Worm (Caenorhabditis elegans): ENCODE results near the gene C17E7.4.

The C17E7.4 gene

ce11 chrV:3900102-3900501, 7.4 kb downstream of the C17E7.4 start, which contains the start of gene irld-22:
Gene irld-22, minus strand, starts transcription at chrV:3900202.
- TF ChIP-seq egl-5 (tag; optimal IDR thresholded peaks at IDR 0.05), result no peak
- TF ChIP-seq nhr-67 (tag; optimal IDR thresholded peaks at IDR 0.05), result no peak
- TF ChIP-seq sea-2 (GFP tag; optimal IDR thresholded peaks at IDR 0.05), result no peak
- no peak for TF ChIP-seq lin-15B (tag; optimal IDR thresholded peaks at IDR 0.05)
- no peak for TF ChIP-seq nhr-25 (tag; optimal IDR thresholded peaks at IDR 0.05)
- TF ChIP-seq pha-4 (tag; optimal IDR thresholded peaks at IDR 0.05), result no peak
- no peak for TF ChIP-seq ceh-16 (tag; optimal IDR thresholded peaks at IDR 0.05)
- TF ChIP-seq unc-62 (GFP tag; optimal IDR thresholded peaks at IDR 0.05), result no peak
- TF ChIP-seq zag-1 (tag; optimal IDR thresholded peaks at IDR 0.05), result no peak
- no peak for TF ChIP-seq nhr-76 (tag; optimal IDR thresholded peaks at IDR 0.05)
- no peak for TF ChIP-seq lsy-12 (tag; optimal IDR thresholded peaks at IDR 0.05)
- TF ChIP-seq ceh-82 (tag; optimal IDR thresholded peaks at IDR 0.05), result no peak
- no peak for TF ChIP-seq snpc-4 (tag; optimal IDR thresholded peaks at IDR 0.05)
- TF ChIP-seq mdl-1 (tag; optimal IDR thresholded peaks at IDR 0.05), result no peak
- TF ChIP-seq nhr-12 (tag; optimal IDR thresholded peaks at IDR 0.05), result no peak
- no peak for TF ChIP-seq ztf-4 (tag; optimal IDR thresholded peaks at IDR 0.05)
- no peak for TF ChIP-seq daf-12 (tag; optimal IDR thresholded peaks at IDR 0.05)
- no peak for TF ChIP-seq hmg-11 (tag; optimal IDR thresholded peaks at IDR 0.05)
- TF ChIP-seq elt-3 (tag; optimal IDR thresholded peaks at IDR 0.05), result no peak
- TF ChIP-seq nhr-77 (tag; optimal IDR thresholded peaks at IDR 0.05), result no peak

- TF ChIP-seq zag-1 (tag; optimal IDR thresholded peaks at IDR 0.05), result no peak
- no peak for TF ChIP-seq nhr-23 (tag; optimal IDR thresholded peaks at IDR 0.05)
- TF ChIP-seq nhr-43 (tag; optimal IDR thresholded peaks at IDR 0.05; ENCODE audit: poor library complexity, severe bottlenecking), result no peak
Observed at ce11 chrV:3902458-3903157, 10.0 kb downstream of the C17E7.4 start, which contains the start of the genes str-229 and srh-190. Gene str-229, minus strand, starts transcription at chrV:3902558. Gene srh-190, plus strand, starts transcription at chrV:3903107.

- TF ChIP-seq unc-62 (GFP tag; optimal IDR thresholded peaks at IDR 0.05) (no peak), fkh-10 (GFP tag; optimal IDR thresholded peaks at IDR 0.05) (no peak), tbx-2 (tag; optimal IDR thresholded peaks at IDR 0.05) (no peak), ZK546.5 (tag; optimal IDR thresholded peaks at IDR 0.05) (no peak), nhr-28 (tag; optimal IDR thresholded peaks at IDR 0.05) (no peak), elt-2 (tag; optimal IDR thresholded peaks at IDR 0.05) (no peak), eor-1 (tag; optimal IDR thresholded peaks at IDR 0.05) (no peak), elt-1 (tag; optimal IDR thresholded peaks at IDR 0.05) (no peak), nhr-25 (tag; optimal IDR thresholded peaks at IDR 0.05) (no peak), R02D3.7 (tag; optimal IDR thresholded peaks at IDR 0.05) (no peak), fkh-2 (tag; optimal IDR thresholded peaks at IDR 0.05) (no peak)
Observed at ce11 chrV:3903424-3903823, 10.8 kb downstream of the C17E7.4 start.

- no peak for TF ChIP-seq nfya-1 (tag; optimal IDR thresholded peaks at IDR 0.05; ENCODE audit: insufficient read depth)
- TF ChIP-seq R02D3.7 (tag; optimal IDR thresholded peaks at IDR 0.05), result no peak
- no peak for TF ChIP-seq lsy-12 (tag; optimal IDR thresholded peaks at IDR 0.05)
- no peak for TF ChIP-seq lin-15B (tag; optimal IDR thresholded peaks at IDR 0.05)
- TF ChIP-seq elt-1 (tag; optimal IDR thresholded peaks at IDR 0.05), result no peak
- no peak for TF ChIP-seq tbx-2 (tag; optimal IDR thresholded peaks at IDR 0.05)
- no peak for TF ChIP-seq unc-39 (tag; optimal IDR thresholded peaks at IDR 0.05)
- TF ChIP-seq ztf-11 (tag; optimal IDR thresholded peaks at IDR 0.05), result no peak
- no peak for TF ChIP-seq hmg-11 (tag; optimal IDR thresholded peaks at IDR 0.05)
- no peak for TF ChIP-seq egl-5 (tag; optimal IDR thresholded peaks at IDR 0.05)
- TF ChIP-seq ceh-82 (tag; optimal IDR thresholded peaks at IDR 0.05), result no peak
- no peak for TF ChIP-seq fkh-10 (GFP tag; optimal IDR thresholded peaks at IDR 0.05)
- TF ChIP-seq elt-3 (tag; optimal IDR thresholded peaks at IDR 0.05), result no peak
- no peak for TF ChIP-seq ZK546.5 (tag; optimal IDR thresholded peaks at IDR 0.05)
- TF ChIP-seq nhr-77 (tag; optimal IDR thresholded peaks at IDR 0.05), result no peak
- no peak for TF ChIP-seq pqm-1 (tag; optimal IDR thresholded peaks at IDR 0.05)
- TF ChIP-seq nhr-28 (tag; optimal IDR thresholded peaks at IDR 0.05), result no peak
Observed at ce11 chrV:3905841-3906240, 13.2 kb downstream of the C17E7.4 start, which contains the start of gene nhr-156. Gene nhr-156, plus strand, starts transcription at chrV:3906106.

Data from whole organism, L3 larva.